Worm (Caenorhabditis elegans): ENCODE measurements around the gene AH10.2.

Gene AH10.2

ce11 chrV:14156468-14156867 is at the start of gene AH10.2:
Gene AH10.2, plus strand, starts transcription at chrV:14156768.
- TF ChIP-seq M03D4.4 (tag; optimal IDR thresholded peaks at IDR 0.05) (no peak), blmp-1 (tag; optimal IDR thresholded peaks at IDR 0.05) (no peak), ceh-83 (GFP tag; optimal IDR thresholded peaks at IDR 0.05) (no peak), drap-1 (GFP tag; optimal IDR thresholded peaks at IDR 0.05) (no peak), mep-1 (tag; optimal IDR thresholded peaks at IDR 0.05) (no peak), nhr-76 (tag; optimal IDR thresholded peaks at IDR 0.05) (no peak), bed-3 (GFP tag; optimal IDR thresholded peaks at IDR 0.05) (no peak), nhr-12 (tag; optimal IDR thresholded peaks at IDR 0.05) (no peak), ztf-11 (tag; optimal IDR thresholded peaks at IDR 0.05) (no peak), sptf-1 (tag; optimal IDR thresholded peaks at IDR 0.05) (no peak), ceh-43 (GFP tag; optimal IDR thresholded peaks at IDR 0.05) (no peak), ham-2 (GFP tag; optimal IDR thresholded peaks at IDR 0.05) (no peak), flh-1 (GFP tag; optimal IDR thresholded peaks at IDR 0.05) (no peak), nhr-237 (tag; optimal IDR thresholded peaks at IDR 0.05) (no peak), mls-2 (tag; optimal IDR thresholded peaks at IDR 0.05) (no peak), sem-2 (GFP tag; optimal IDR thresholded peaks at IDR 0.05) (no peak), lin-13 (tag; optimal IDR thresholded peaks at IDR 0.05) (no peak), ceh-39 (tag; optimal IDR thresholded peaks at IDR 0.05) (no peak), nhr-2 (tag; optimal IDR thresholded peaks at IDR 0.05) (no peak)

- TF ChIP-seq snpc-4 (tag; optimal IDR thresholded peaks at IDR 0.05) (no peak), lin-13 (tag; optimal IDR thresholded peaks at IDR 0.05) (no peak), unc-39 (tag; optimal IDR thresholded peaks at IDR 0.05) (no peak), ham-2 (GFP tag; optimal IDR thresholded peaks at IDR 0.05) (no peak), lsy-2 (tag; optimal IDR thresholded peaks at IDR 0.05) (no peak), sptf-1 (tag; optimal IDR thresholded peaks at IDR 0.05) (no peak), ceh-39 (tag; optimal IDR thresholded peaks at IDR 0.05) (no peak), nhr-237 (tag; optimal IDR thresholded peaks at IDR 0.05) (no peak), drap-1 (GFP tag; optimal IDR thresholded peaks at IDR 0.05) (no peak), M03D4.4 (tag; optimal IDR thresholded peaks at IDR 0.05) (no peak), mls-2 (tag; optimal IDR thresholded peaks at IDR 0.05) (no peak)
Observed at ce11 chrV:14107511-14107910, 49.1 kb upstream of the AH10.2 start, which contains the start of gene H39E23.3. Gene H39E23.3, plus strand, starts transcription at chrV:14107811.

- TF ChIP-seq unc-62 (GFP tag; optimal IDR thresholded peaks at IDR 0.05): no peak
- TF ChIP-seq snpc-4 (tag; optimal IDR thresholded peaks at IDR 0.05): no peak
- TF ChIP-seq bed-3 (GFP tag; optimal IDR thresholded peaks at IDR 0.05): no peak
- no peak for TF ChIP-seq nhr-76 (tag; optimal IDR thresholded peaks at IDR 0.05)
- no peak for TF ChIP-seq mep-1 (tag; optimal IDR thresholded peaks at IDR 0.05)
- TF ChIP-seq drap-1 (GFP tag; optimal IDR thresholded peaks at IDR 0.05): no peak
- no peak for TF ChIP-seq lin-32 (GFP tag; optimal IDR thresholded peaks at IDR 0.05)
- TF ChIP-seq lin-13 (tag; optimal IDR thresholded peaks at IDR 0.05): no peak
- TF ChIP-seq blmp-1 (tag; optimal IDR thresholded peaks at IDR 0.05): no peak
- TF ChIP-seq ceh-39 (tag; optimal IDR thresholded peaks at IDR 0.05): no peak
- TF ChIP-seq unc-120 (tag; optimal IDR thresholded peaks at IDR 0.05; ENCODE audit: poor library complexity, severe bottlenecking): no peak
- TF ChIP-seq zip-8 (tag; optimal IDR thresholded peaks at IDR 0.05): no peak
- no peak for TF ChIP-seq ces-1 (GFP tag; optimal IDR thresholded peaks at IDR 0.05)
Observed at ce11 chrV:14110042-14110441, 46.5 kb upstream of the AH10.2 start, which contains the start of gene H39E23.2. Gene H39E23.2, plus strand, starts transcription at chrV:14110342.

ce11 chrV:14120674-14121073 is 35.9 kb upstream of the AH10.2 start:
- TF ChIP-seq mab-5 (tag; optimal IDR thresholded peaks at IDR 0.05) (no peak), drap-1 (GFP tag; optimal IDR thresholded peaks at IDR 0.05) (no peak), unc-120 (tag; optimal IDR thresholded peaks at IDR 0.05; ENCODE audit: poor library complexity, severe bottlenecking) (no peak), lin-32 (GFP tag; optimal IDR thresholded peaks at IDR 0.05) (no peak), ces-1 (GFP tag; optimal IDR thresholded peaks at IDR 0.05) (no peak), nhr-28 (tag; optimal IDR thresholded peaks at IDR 0.05) (no peak), nhr-237 (tag; optimal IDR thresholded peaks at IDR 0.05) (no peak), ceh-43 (GFP tag; optimal IDR thresholded peaks at IDR 0.05) (no peak), lsy-2 (tag; optimal IDR thresholded peaks at IDR 0.05) (no peak), zip-8 (tag; optimal IDR thresholded peaks at IDR 0.05) (no peak), M03D4.4 (tag; optimal IDR thresholded peaks at IDR 0.05) (no peak), cnd-1 (tag; optimal IDR thresholded peaks at IDR 0.05) (no peak), bed-3 (GFP tag; optimal IDR thresholded peaks at IDR 0.05) (no peak), blmp-1 (tag; optimal IDR thresholded peaks at IDR 0.05) (no peak), sem-2 (GFP tag; optimal IDR thresholded peaks at IDR 0.05) (no peak), elt-1 (tag; optimal IDR thresholded peaks at IDR 0.05; ENCODE audit: borderline replicate concordance, insufficient read depth) (no peak)

- TF ChIP-seq nhr-12 (tag; optimal IDR thresholded peaks at IDR 0.05): no peak
Observed at ce11 chrV:14123176-14123575, 33.4 kb upstream of the AH10.2 start.

All from whole organism, mixed stage, embryonic.